Worm (Caenorhabditis elegans) whole organism, mixed stage, embryonic: Measurements from ENCODE around the gene vha-9.

Experiments used
- M03D4.4 ChIP-seq: sonication (generic microtip); optimal IDR thresholded peaks from 2 replicates; lab custom pipeline; 2017; ENCODE audit warnings: mild to moderate bottlenecking, missing genetic modification characterization, missing compliant biosample characterization
- elt-1 ChIP-seq: sonication (generic microtip); optimal IDR thresholded peaks from 2 replicates; lab custom pipeline; 2017; ENCODE audit warnings: missing genetic modification characterization, mild to moderate bottlenecking, missing compliant biosample characterization, antibody characterized with exemption, moderate library complexity, borderline replicate concordance; ENCODE audit not compliant: insufficient read depth
- elt-3 ChIP-seq: fragments of 150-350 bp; optimal IDR thresholded peaks from 2 replicates; lab custom pipeline; 2014; ENCODE audit warnings: missing biosample characterization, missing genetic modification characterization
- mab-5 ChIP-seq: fragments of 150-350 bp; optimal IDR thresholded peaks from 2 replicates; lab custom pipeline; 2014; ENCODE audit warnings: missing biosample characterization, missing genetic modification characterization
- nhr-237 ChIP-seq: fragments of 150-350 bp; optimal IDR thresholded peaks from 2 replicates; lab custom pipeline; 2014; ENCODE audit warnings: missing biosample characterization, missing genetic modification characterization
- nhr-76 ChIP-seq: sonication (generic microtip); optimal IDR thresholded peaks from 2 replicates; lab custom pipeline; 2017; ENCODE audit warnings: missing biosample characterization, missing genetic modification characterization
- snpc-4 ChIP-seq: fragments of 150-350 bp; optimal IDR thresholded peaks from 2 replicates; lab custom pipeline; 2014; ENCODE audit warnings: missing biosample characterization, missing genetic modification characterization
- ztf-11 ChIP-seq: fragments of 150-350 bp; optimal IDR thresholded peaks from 2 replicates; lab custom pipeline; 2014; ENCODE audit warnings: missing biosample characterization, missing genetic modification characterization

ce11 chrII:10329754-10330153, 26.2 kb upstream of the vha-9 start:
- TF ChIP-seq ztf-11 (no peak), elt-1 (tag; lab: Kevin White, UChicago) (no peak), M03D4.4 (tag; lab: Kevin White, UChicago) (no peak), mab-5 (tag; lab: Kevin White, UChicago) (no peak), nhr-237 (tag; lab: Kevin White, UChicago) (no peak), nhr-76 (tag; lab: Kevin White, UChicago) (no peak), elt-3 (tag; lab: Kevin White, UChicago) (no peak), snpc-4 (tag; lab: Kevin White, UChicago) (no peak)
